Fruit fly (Drosophila melanogaster) whole organism, wandering third instar larva: Measurements from ENCODE around the gene CG4496.

ENCODE experiments used
- Hr78 ChIP-seq: fragments of >200 bp; optimal IDR thresholded peaks from 2 replicates; lab custom pipeline; 2017; ENCODE audit warnings: missing biosample characterization, missing genetic modification characterization
- Hr83 ChIP-seq: fragments of 200-300 bp; sonication (Bioruptor generic); optimal IDR thresholded peaks from 2 replicates; lab custom pipeline; 2016; ENCODE audit warnings: missing biosample characterization, mild to moderate bottlenecking, missing genetic modification characterization, moderate library complexity; ENCODE audit not compliant: poor library complexity, severe bottlenecking
- Mio ChIP-seq: sonication (Bioruptor generic); optimal IDR thresholded peaks from 2 replicates; lab custom pipeline; 2016; ENCODE audit warnings: missing biosample characterization, missing genetic modification characterization
- Myc ChIP-seq: fragments of >200 bp; optimal IDR thresholded peaks from 2 replicates; lab custom pipeline; 2017
- OdsH ChIP-seq: fragments of 200-800 bp; sonication (Bioruptor generic); optimal IDR thresholded peaks from 2 replicates; lab custom pipeline; 2016; ENCODE audit warnings: missing biosample characterization, mild to moderate bottlenecking, missing genetic modification characterization
- Sp1 ChIP-seq: fragments of 200-800 bp; sonication (Bioruptor generic); optimal IDR thresholded peaks from 3 replicates; lab custom pipeline; 2019; ENCODE audit warnings: missing biosample characterization, mild to moderate bottlenecking, missing genetic modification characterization, moderate library complexity
- br ChIP-seq: fragments of 200-800 bp; sonication (Bioruptor generic); optimal IDR thresholded peaks from 2 replicates; lab custom pipeline; 2016; ENCODE audit warnings: missing biosample characterization, missing genetic modification characterization
- brk ChIP-seq: fragments of 200-800 bp; sonication (Bioruptor generic); optimal IDR thresholded peaks from 2 replicates; lab custom pipeline; 2016; ENCODE audit warnings: missing biosample characterization, mild to moderate bottlenecking, missing genetic modification characterization
- foxo ChIP-seq, 2 experiments: fragments of 200-800 bp; sonication (Bioruptor generic); optimal IDR thresholded peaks; 2 replicates in 1 of 2; 3 replicates in 1 of 2; lab custom pipeline; 2016 to 2017; ENCODE audit warnings: missing biosample characterization in 2 of 2, missing genetic modification characterization in 2 of 2
- h ChIP-seq: fragments of 200-800 bp; sonication (Bioruptor generic); optimal IDR thresholded peaks from 3 replicates; lab custom pipeline; 2016; ENCODE audit warnings: missing biosample characterization, mild to moderate bottlenecking, missing genetic modification characterization
- jim ChIP-seq: fragments of 175-275, 200-325 bp; sonication (Bioruptor generic); optimal IDR thresholded peaks from 2 replicates; lab custom pipeline; 2016; ENCODE audit warnings: missing biosample characterization, mild to moderate bottlenecking, missing genetic modification characterization
- pan ChIP-seq: fragments of >200 bp; optimal IDR thresholded peaks from 2 replicates; lab custom pipeline; 2017
- psq ChIP-seq: fragments of 200-800 bp; sonication (Bioruptor generic); optimal IDR thresholded peaks from 3 replicates; lab custom pipeline; 2017; ENCODE audit warnings: missing biosample characterization, mild to moderate bottlenecking, missing genetic modification characterization, moderate library complexity
- tai ChIP-seq: sonication (Bioruptor generic); optimal IDR thresholded peaks from 2 replicates; lab custom pipeline; 2016; ENCODE audit warnings: missing biosample characterization, missing genetic modification characterization

DNA sequence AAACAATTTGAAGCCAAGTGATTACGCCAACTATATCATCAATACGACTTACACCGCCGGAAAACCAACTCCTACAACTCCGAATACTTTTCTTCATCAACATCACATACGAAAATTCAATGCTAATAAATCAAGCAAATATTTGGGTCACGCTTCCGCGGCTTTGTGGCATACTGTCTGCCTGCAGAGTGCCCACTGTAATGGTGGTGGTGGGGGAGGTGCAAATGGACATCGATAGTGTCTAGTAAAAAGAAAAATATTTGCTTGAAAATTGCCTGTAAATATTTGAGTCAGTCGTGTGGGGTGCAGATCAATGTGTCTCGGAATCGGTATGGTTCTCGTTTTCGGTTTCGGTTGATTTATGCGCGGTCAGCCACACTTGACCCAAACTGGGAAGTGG is 24.0 kb downstream of the CG4496 start:
- TF ChIP-seq tai (GFP tag; lab: Kevin White, UChicago) = no peak
- TF ChIP-seq Mio (GFP tag; lab: Kevin White, UChicago) = no peak
- TF ChIP-seq h (GFP tag; lab: Kevin White, UChicago) = no peak
- no peak for TF ChIP-seq Hr78
- TF ChIP-seq brk (GFP tag; lab: Kevin White, UChicago) = no peak
- no peak for TF ChIP-seq Hr83 (GFP tag; lab: Kevin White, UChicago)
- TF ChIP-seq foxo (GFP tag; optimal IDR thresholded peaks at IDR 0.05; lab: Kevin White, UChicago) = no peak
- no peak for TF ChIP-seq jim (GFP tag; lab: Kevin White, UChicago)
- no peak for TF ChIP-seq pan (lab: Kevin White, UChicago)
- no peak for TF ChIP-seq Myc (lab: Kevin White, UChicago)
- no peak for TF ChIP-seq OdsH (GFP tag; lab: Kevin White, UChicago)
- no peak for TF ChIP-seq Sp1 (GFP tag; lab: Kevin White, UChicago)
- TF ChIP-seq br (GFP tag; lab: Kevin White, UChicago) = no peak
- TF ChIP-seq psq = no peak
